Worm (Caenorhabditis elegans) whole organism, late embryonic: ENCODE results near the gene srh-113.
"Not testable (repeated sequence)": the region's sequence is repeated elsewhere in the genome, so short reads cannot be mapped to it uniquely, and the experiment has no call there.

ENCODE experiments used
- C08G9.2 ChIP-seq: sonication (generic microtip); optimal IDR thresholded peaks from 2 replicates; lab custom pipeline; 2016; ENCODE audit warnings: mild to moderate bottlenecking, missing genetic modification characterization, moderate library complexity, missing compliant biosample characterization
- C38D4.7 ChIP-seq: fragments of 200-800 bp; sonication (Bioruptor generic); optimal IDR thresholded peaks from 2 replicates; lab custom pipeline; 2018; ENCODE audit warnings: mild to moderate bottlenecking, missing genetic modification characterization, moderate library complexity, missing compliant biosample characterization
- ahr-1 ChIP-seq: sonication (generic microtip); optimal IDR thresholded peaks from 2 replicates; lab custom pipeline; 2016; ENCODE audit warnings: missing genetic modification characterization, missing compliant biosample characterization
- ceh-14 ChIP-seq: sonication (generic microtip); optimal IDR thresholded peaks from 2 replicates; lab custom pipeline; 2016; ENCODE audit warnings: missing genotype, missing genetic modification characterization, missing compliant biosample characterization
- ceh-19 ChIP-seq: fragments of 200-800 bp; sonication (Bioruptor generic); optimal IDR thresholded peaks from 2 replicates; lab custom pipeline; 2018; ENCODE audit warnings: mild to moderate bottlenecking, missing genetic modification characterization, missing compliant biosample characterization
- ceh-31 ChIP-seq: sonication (generic microtip); optimal IDR thresholded peaks from 2 replicates; lab custom pipeline; 2016; ENCODE audit warnings: missing genetic modification characterization, missing compliant biosample characterization
- ceh-45 ChIP-seq: fragments of 200-800 bp; sonication (Bioruptor generic); IDR thresholded peaks from 2 replicates; pipeline ENCODE4 v1.3.6; 2022; ENCODE audit warnings: missing genetic modification reagents, missing genetic modification characterization, missing compliant biosample characterization
- ceh-48 ChIP-seq: sonication (generic microtip); optimal IDR thresholded peaks from 2 replicates; lab custom pipeline; 2016; ENCODE audit warnings: missing genetic modification characterization, inconsistent platforms, missing compliant biosample characterization
- ceh-6 ChIP-seq: fragments of 200-800 bp; sonication (Bioruptor generic); optimal IDR thresholded peaks from 2 replicates; lab custom pipeline; 2018; ENCODE audit warnings: mild to moderate bottlenecking, missing genetic modification characterization, missing compliant biosample characterization
- che-1 ChIP-seq: sonication (generic microtip); optimal IDR thresholded peaks from 2 replicates; lab custom pipeline; 2016; ENCODE audit warnings: mild to moderate bottlenecking, missing genetic modification characterization, missing compliant biosample characterization
- dmd-4 ChIP-seq: sonication (generic microtip); optimal IDR thresholded peaks from 2 replicates; lab custom pipeline; 2016; ENCODE audit warnings: borderline replicate concordance, missing genetic modification characterization, missing compliant biosample characterization
- dve-1 ChIP-seq: sonication (generic microtip); optimal IDR thresholded peaks from 2 replicates; lab custom pipeline; 2017; ENCODE audit warnings: antibody characterized with exemption, mild to moderate bottlenecking, missing genetic modification characterization, missing compliant biosample characterization
- eyg-1 ChIP-seq: sonication (generic microtip); optimal IDR thresholded peaks from 2 replicates; lab custom pipeline; 2016; ENCODE audit warnings: missing genotype, missing genetic modification characterization, missing compliant biosample characterization
- fax-1 ChIP-seq: sonication (generic microtip); optimal IDR thresholded peaks from 2 replicates; lab custom pipeline; 2016; ENCODE audit warnings: missing genotype, missing genetic modification characterization, missing compliant biosample characterization
- fkh-10 ChIP-seq: fragments of 150-350 bp; optimal IDR thresholded peaks from 2 replicates; lab custom pipeline; 2014; ENCODE audit warnings: missing biosample characterization, missing genetic modification reagents, missing genetic modification characterization
- fkh-6 ChIP-seq: sonication (generic microtip); optimal IDR thresholded peaks from 2 replicates; lab custom pipeline; 2016; ENCODE audit warnings: missing genetic modification characterization, missing compliant biosample characterization
- hlh-13 ChIP-seq: fragments of 200-800 bp; sonication (Bioruptor generic); optimal IDR thresholded peaks from 2 replicates; lab custom pipeline; 2018; ENCODE audit warnings: mild to moderate bottlenecking, missing genetic modification characterization, missing compliant biosample characterization
- hlh-30 ChIP-seq: sonication (generic microtip); optimal IDR thresholded peaks from 2 replicates; lab custom pipeline; 2017; ENCODE audit warnings: antibody characterized with exemption, missing genetic modification characterization, missing compliant biosample characterization; ENCODE audit not compliant: insufficient read depth
- hlh-6 ChIP-seq: sonication (generic microtip); optimal IDR thresholded peaks from 2 replicates; lab custom pipeline; 2016; ENCODE audit warnings: missing genotype, missing genetic modification characterization, missing compliant biosample characterization
- lim-6 ChIP-seq: sonication (generic microtip); optimal IDR thresholded peaks from 2 replicates; lab custom pipeline; 2016; ENCODE audit warnings: missing genetic modification characterization, missing compliant biosample characterization
- mec-3 ChIP-seq: sonication (generic microtip); optimal IDR thresholded peaks from 2 replicates; lab custom pipeline; 2016; ENCODE audit warnings: borderline replicate concordance, missing genetic modification characterization, missing compliant biosample characterization
- nhr-11 ChIP-seq: fragments of 150-350 bp; optimal IDR thresholded peaks from 2 replicates; lab custom pipeline; 2014; ENCODE audit warnings: missing biosample characterization, missing genetic modification characterization
- odd-2 ChIP-seq: sonication (generic microtip); optimal IDR thresholded peaks from 2 replicates; lab custom pipeline; 2017; ENCODE audit warnings: antibody characterized with exemption, mild to moderate bottlenecking, missing genetic modification characterization, missing compliant biosample characterization
- pag-3 ChIP-seq: sonication (generic microtip); optimal IDR thresholded peaks from 2 replicates; lab custom pipeline; 2016; ENCODE audit warnings: missing compliant biosample characterization, missing genetic modification characterization, borderline replicate concordance
- pax-1 ChIP-seq: fragments of 150-350 bp; optimal IDR thresholded peaks from 2 replicates; lab custom pipeline; 2014; ENCODE audit warnings: missing biosample characterization, missing genetic modification characterization
- pha-2 ChIP-seq: sonication (generic microtip); optimal IDR thresholded peaks from 2 replicates; lab custom pipeline; 2017; ENCODE audit warnings: mild to moderate bottlenecking, missing genetic modification characterization, missing compliant biosample characterization
- pha-4 ChIP-seq: fragments of 150-350 bp; optimal IDR thresholded peaks from 2 replicates; lab custom pipeline; 2018; ENCODE audit warnings: missing biosample characterization, missing genetic modification reagents, missing genetic modification characterization
- pros-1 ChIP-seq: fragments of 150-350 bp; optimal IDR thresholded peaks from 2 replicates; lab custom pipeline; 2014; ENCODE audit warnings: missing biosample characterization, missing genetic modification reagents, missing genetic modification characterization
- ref-2 ChIP-seq: sonication (generic microtip); optimal IDR thresholded peaks from 2 replicates; lab custom pipeline; 2016; ENCODE audit warnings: missing genetic modification characterization, missing compliant biosample characterization
- rnt-1 ChIP-seq: sonication (generic microtip); optimal IDR thresholded peaks from 2 replicates; lab custom pipeline; 2016; ENCODE audit warnings: missing genetic modification characterization, missing compliant biosample characterization
- syd-9 ChIP-seq: sonication (generic microtip); optimal IDR thresholded peaks from 2 replicates; lab custom pipeline; 2016; ENCODE audit warnings: mild to moderate bottlenecking, missing genetic modification characterization, moderate library complexity, missing compliant biosample characterization
- tbx-2 ChIP-seq: sonication (generic microtip); optimal IDR thresholded peaks from 2 replicates; lab custom pipeline; 2016; ENCODE audit warnings: missing genetic modification characterization, missing compliant biosample characterization
- ttx-3 ChIP-seq: sonication (generic microtip); optimal IDR thresholded peaks from 2 replicates; lab custom pipeline; 2016; ENCODE audit warnings: missing genetic modification reagents, missing genetic modification characterization, missing compliant biosample characterization
- unc-3 ChIP-seq, 2 experiments: fragments of 200-800 bp in 1 of 2; sonication (Bioruptor generic) in 1 of 2; sonication (generic microtip) in 1 of 2; conservative IDR thresholded peaks in 1 of 2; optimal IDR thresholded peaks in 1 of 2; 2 replicates each; pipeline versions ENCODE4 v1.3.6 to Lab custom; 2016 to 2022; ENCODE audit warnings: missing compliant biosample characterization in 2 of 2, missing genetic modification characterization in 2 of 2, missing genetic modification reagents in 1 of 2
- unc-42 ChIP-seq: sonication (generic microtip); optimal IDR thresholded peaks from 2 replicates; lab custom pipeline; 2016; ENCODE audit warnings: missing genotype, missing genetic modification characterization, missing compliant biosample characterization
- unc-55 ChIP-seq: sonication (generic microtip); optimal IDR thresholded peaks from 2 replicates; lab custom pipeline; 2017; ENCODE audit warnings: missing biosample characterization, missing genetic modification reagents, missing genetic modification characterization
- unc-86 ChIP-seq: sonication (generic microtip); optimal IDR thresholded peaks from 2 replicates; lab custom pipeline; 2016; ENCODE audit warnings: missing genetic modification characterization, missing compliant biosample characterization
- ztf-16 ChIP-seq: sonication (generic microtip); optimal IDR thresholded peaks from 2 replicates; lab custom pipeline; 2017; ENCODE audit warnings: missing genetic modification characterization, missing compliant biosample characterization

srh-113 gene

DNA sequence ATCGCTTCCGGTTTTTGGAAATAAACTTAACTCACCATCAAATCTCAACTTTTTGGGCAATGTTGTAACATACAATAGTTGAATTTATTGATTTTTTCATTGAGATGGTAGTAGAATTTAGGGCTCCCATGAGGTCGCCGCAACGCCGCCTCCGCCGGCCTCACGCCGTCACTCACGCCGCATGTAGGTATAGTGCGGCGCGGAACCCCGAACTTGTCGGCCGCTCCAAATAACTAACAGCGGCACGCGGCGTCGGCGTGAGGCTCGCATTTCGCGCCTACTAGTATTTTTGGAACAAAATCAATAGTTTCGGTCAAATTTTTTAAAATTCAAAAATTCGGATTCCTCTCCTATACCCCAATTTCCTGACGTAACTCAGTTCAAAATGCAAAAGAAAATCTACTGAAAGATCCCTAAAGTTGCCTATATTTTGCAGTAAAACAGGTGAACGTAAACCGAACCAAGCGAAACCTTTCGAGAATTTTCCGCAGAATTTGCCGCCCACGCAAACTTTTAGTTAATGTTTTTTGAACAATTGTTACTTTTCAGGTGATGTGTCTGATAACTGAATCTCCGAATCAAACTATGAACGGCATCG lies 38.6 kb downstream of the srh-113 start, which contains the start of gene Y61B8A.6:
Gene Y61B8A.6, plus strand, starts transcription at position 548 of the 598 bp plus-strand sequence.
- TF ChIP-seq ztf-16 (tag; lab: Kevin White, UChicago): no peak
- TF ChIP-seq mec-3: no peak
- TF ChIP-seq ceh-31: no peak
- no peak for TF ChIP-seq ceh-45
- TF ChIP-seq dve-1: no peak
- TF ChIP-seq ceh-6 (GFP tag; lab: Kevin White, UChicago): no peak
- no peak for TF ChIP-seq dmd-4 (tag; lab: Kevin White, UChicago)
- TF ChIP-seq pha-2: no peak
- TF ChIP-seq ref-2: no peak
- TF ChIP-seq tbx-2 (tag; lab: Kevin White, UChicago): no peak
- TF ChIP-seq hlh-13 (GFP tag; lab: Kevin White, UChicago): no peak

- TF ChIP-seq ttx-3, ceh-48, rnt-1 (tag; lab: Kevin White, UChicago): not testable (repeated sequence)
Measured at ce11 chrV:17255028-17255427, 42.2 kb downstream of the srh-113 start, which contains the start of gene srh-116. srh-116 (minus strand) TSS chrV:17255128.

ce11 chrV:17255454-17255853 lies 42.6 kb downstream of the srh-113 start, which contains the start of gene srh-115:
srh-115 (plus strand) TSS chrV:17255754.
- TF ChIP-seq ceh-14 (tag; lab: Kevin White, UChicago): no peak
- TF ChIP-seq ttx-3 (tag; lab: Kevin White, UChicago): no peak
- no peak for TF ChIP-seq hlh-30 (tag; lab: Kevin White, UChicago)
- TF ChIP-seq, all 69 proteins: peak for 0

- TF ChIP-seq hlh-6 (tag; lab: Kevin White, UChicago) (no peak), C38D4.7 (GFP tag; lab: Kevin White, UChicago) (no peak), pax-1 (tag; lab: Kevin White, UChicago) (no peak), nhr-11 (tag; lab: Kevin White, UChicago) (no peak), C08G9.2 (tag; lab: Kevin White, UChicago) (no peak), syd-9 (tag; lab: Kevin White, UChicago) (no peak), odd-2 (tag; lab: Kevin White, UChicago) (no peak), ceh-6 (GFP tag; lab: Kevin White, UChicago) (no peak), pag-3 (tag; lab: Kevin White, UChicago) (no peak)
Measured at ce11 chrV:17257637-17258036, 44.8 kb downstream of the srh-113 start.

DNA sequence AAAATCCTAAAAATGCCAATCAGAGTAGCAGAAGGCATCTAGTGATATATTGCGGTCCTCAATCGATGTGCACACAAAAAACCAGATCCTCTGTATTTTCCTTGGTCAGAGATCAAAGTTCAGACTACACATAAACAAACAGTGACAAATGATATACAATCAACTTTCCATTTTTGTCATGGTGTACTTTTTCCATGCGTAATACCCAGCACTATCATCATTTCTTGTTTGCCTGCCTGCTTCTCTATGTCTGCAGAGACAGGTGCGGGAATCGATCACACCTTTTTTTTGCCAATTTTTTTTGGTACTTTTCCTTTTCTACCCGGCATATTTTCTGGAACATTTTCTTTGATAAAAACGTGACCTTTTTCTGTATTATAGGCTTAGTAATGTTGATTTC lies 45.4 kb downstream of the srh-113 start:
- TF ChIP-seq fkh-10 (GFP tag; lab: Kevin White, UChicago) (no peak), che-1 (tag; lab: Kevin White, UChicago) (no peak), unc-42 (tag; lab: Kevin White, UChicago) (no peak), pha-4 (tag; lab: Kevin White, UChicago) (no peak), tbx-2 (tag; lab: Kevin White, UChicago) (no peak), unc-3 (GFP tag; conservative IDR thresholded peaks at IDR 0.05; lab: Robert Waterston, UW) (no peak), unc-3 (tag; optimal IDR thresholded peaks at IDR 0.05; lab: Kevin White, UChicago) (no peak), eyg-1 (no peak), fax-1 (no peak), pros-1 (tag; lab: Kevin White, UChicago) (no peak), ceh-19 (no peak), unc-55 (GFP tag; lab: Kevin White, UChicago) (no peak), unc-86 (no peak), ahr-1 (no peak), fkh-6 (tag; lab: Kevin White, UChicago) (no peak), ttx-3 (tag; lab: Kevin White, UChicago) (no peak), lim-6 (tag; lab: Kevin White, UChicago) (no peak)
